Worm (Caenorhabditis elegans) whole organism, L1 larva: ENCODE data around the gene spp-31.

ENCODE experiments used
- ceh-8 ChIP-seq: fragments of 200-800 bp; sonication (Bioruptor generic); optimal IDR thresholded peaks from 2 replicates; lab custom pipeline; 2018; ENCODE audit warnings: mild to moderate bottlenecking, missing genetic modification characterization, moderate library complexity, missing compliant biosample characterization
- egl-27 ChIP-seq, 2 experiments: fragments of 150-350 bp in 1 of 2; sonication (generic microtip); optimal IDR thresholded peaks; 3 replicates each; lab custom pipeline; 2017 to 2018; ENCODE audit warnings: missing biosample characterization in 2 of 2, missing genetic modification characterization in 2 of 2, missing genetic modification reagents in 2 of 2
- elt-2 ChIP-seq: sonication (generic microtip); optimal IDR thresholded peaks from 2 replicates; lab custom pipeline; 2016; ENCODE audit warnings: missing genetic modification characterization, mild to moderate bottlenecking, inconsistent platforms, missing compliant biosample characterization, missing genetic modification reagents
- fkh-10 ChIP-seq: sonication (generic microtip); optimal IDR thresholded peaks from 2 replicates; lab custom pipeline; 2017; ENCODE audit warnings: missing biosample characterization, missing genetic modification reagents, missing genetic modification characterization
- grh-1 ChIP-seq: fragments of 200-800 bp; sonication (Bioruptor generic); IDR thresholded peaks from 2 replicates; pipeline ENCODE4 v1.3.6; 2022; ENCODE audit warnings: missing genetic modification reagents, missing genetic modification characterization, missing compliant biosample characterization
- isw-1 ChIP-seq: fragments of 200-800 bp; sonication (Bioruptor generic); IDR thresholded peaks from 2 replicates; pipeline ENCODE4 v1.3.6; 2022; ENCODE audit warnings: missing genetic modification characterization, missing compliant biosample characterization
- nhr-11 ChIP-seq: fragments of 150-350 bp; optimal IDR thresholded peaks from 2 replicates; lab custom pipeline; 2014; ENCODE audit warnings: missing biosample characterization, missing genetic modification characterization
- skn-1 ChIP-seq: fragments of 150-350 bp; optimal IDR thresholded peaks from 2 replicates; lab custom pipeline; 2014; ENCODE audit warnings: missing biosample characterization, missing genetic modification characterization
- unc-130 ChIP-seq: fragments of 150-350 bp; optimal IDR thresholded peaks from 2 replicates; lab custom pipeline; 2017; ENCODE audit warnings: missing biosample characterization, missing genetic modification characterization, inconsistent platforms
- unc-86 ChIP-seq: sonication (generic microtip); optimal IDR thresholded peaks from 2 replicates; lab custom pipeline; 2016; ENCODE audit warnings: missing genetic modification characterization, missing compliant biosample characterization

ce11 chrIV:1397895-1398294 is 8.5 kb upstream of the spp-31 start:
- TF ChIP-seq ceh-8 (GFP tag; lab: Kevin White, UChicago) (no peak), nhr-11 (tag; lab: Kevin White, UChicago) (no peak), grh-1 (GFP tag; lab: Robert Waterston, UW) (no peak), unc-86 (no peak), skn-1 (no peak), elt-2 (tag; lab: Kevin White, UChicago) (no peak), isw-1 (GFP tag; lab: Robert Waterston, UW) (no peak), egl-27 (tag; optimal IDR thresholded peaks at IDR 0.05; lab: Kevin White, UChicago) (no peak), fkh-10 (GFP tag; lab: Kevin White, UChicago) (no peak), unc-130 (tag; lab: Kevin White, UChicago) (no peak)
